Worm (Caenorhabditis elegans) whole organism, L2 larva: ENCODE results near the gene F42A10.7.

Experiments used
- C34F6.9 ChIP-seq: fragments of 150-350 bp; optimal IDR thresholded peaks from 2 replicates; lab custom pipeline; 2014; ENCODE audit warnings: missing biosample characterization, missing genetic modification characterization
- F13H6.1 ChIP-seq: sonication (generic microtip); optimal IDR thresholded peaks from 2 replicates; lab custom pipeline; 2016; ENCODE audit warnings: missing genetic modification characterization, missing compliant biosample characterization
- Y55F3AM.14 ChIP-seq: fragments of 200-800 bp; sonication (Bioruptor generic); optimal IDR thresholded peaks from 2 replicates; lab custom pipeline; 2018; ENCODE audit warnings: mild to moderate bottlenecking, missing genetic modification characterization, missing compliant biosample characterization
- aly-2 ChIP-seq: fragments of 150-350 bp; optimal IDR thresholded peaks from 2 replicates; lab custom pipeline; 2014; ENCODE audit warnings: missing biosample characterization, missing genetic modification characterization
- ama-1 ChIP-seq: fragments of 150-350 bp; optimal IDR thresholded peaks from 2 replicates; lab custom pipeline; 2018; ENCODE audit warnings: inconsistent platforms
- blmp-1 ChIP-seq: sonication (generic microtip); optimal IDR thresholded peaks from 2 replicates; lab custom pipeline; 2017; ENCODE audit warnings: missing genetic modification characterization, mild to moderate bottlenecking, missing compliant biosample characterization, antibody characterized with exemption, moderate library complexity; ENCODE audit not compliant: insufficient read depth
- ceh-16 ChIP-seq: fragments of 150-350 bp; optimal IDR thresholded peaks from 2 replicates; lab custom pipeline; 2014; ENCODE audit warnings: missing biosample characterization, missing genetic modification characterization
- crh-2 ChIP-seq: sonication (generic microtip); optimal IDR thresholded peaks from 2 replicates; lab custom pipeline; 2017; ENCODE audit warnings: missing biosample characterization, missing genetic modification characterization
- dmd-4 ChIP-seq: sonication (generic microtip); optimal IDR thresholded peaks from 2 replicates; lab custom pipeline; 2017; ENCODE audit warnings: missing biosample characterization, missing genetic modification characterization
- egl-27 ChIP-seq: sonication (generic microtip); optimal IDR thresholded peaks from 3 replicates; lab custom pipeline; 2017; ENCODE audit warnings: missing biosample characterization, missing genetic modification reagents, missing genetic modification characterization
- elt-1 ChIP-seq: fragments of 150-350 bp; optimal IDR thresholded peaks from 2 replicates; lab custom pipeline; 2014; ENCODE audit warnings: missing biosample characterization, missing genetic modification characterization
- fos-1 ChIP-seq: fragments of 150-350 bp; optimal IDR thresholded peaks from 2 replicates; lab custom pipeline; 2014; ENCODE audit warnings: missing biosample characterization, missing genetic modification characterization
- gmeb-1 ChIP-seq: fragments of 150-350 bp; optimal IDR thresholded peaks from 2 replicates; lab custom pipeline; 2014; ENCODE audit warnings: missing biosample characterization, missing genetic modification characterization
- lin-13 ChIP-seq: fragments of 150-350 bp; optimal IDR thresholded peaks from 2 replicates; lab custom pipeline; 2014; ENCODE audit warnings: missing biosample characterization, missing genetic modification reagents, missing genetic modification characterization
- lsy-2 ChIP-seq, 2 experiments: fragments of 150-350 bp in 1 of 2; sonication (generic microtip) in 1 of 2; optimal IDR thresholded peaks; 2 replicates each; lab custom pipeline; 2014 to 2017; ENCODE audit warnings: missing biosample characterization in 2 of 2, missing genetic modification characterization in 2 of 2
- mab-5 ChIP-seq: fragments of 150-350 bp; optimal IDR thresholded peaks from 2 replicates; lab custom pipeline; 2014; ENCODE audit warnings: missing biosample characterization, missing genetic modification characterization
- mbf-1 ChIP-seq: sonication (generic microtip); optimal IDR thresholded peaks from 2 replicates; lab custom pipeline; 2017; ENCODE audit warnings: missing biosample characterization, missing genetic modification characterization
- mdl-1 ChIP-seq, 2 experiments: fragments of 150-350 bp in 1 of 2; sonication (generic microtip) in 1 of 2; optimal IDR thresholded peaks; 2 replicates each; lab custom pipeline; 2017; ENCODE audit warnings: missing biosample characterization in 2 of 2, missing genetic modification characterization in 2 of 2
- nhr-129 ChIP-seq: fragments of 150-350 bp; optimal IDR thresholded peaks from 2 replicates; lab custom pipeline; 2014; ENCODE audit warnings: missing biosample characterization, missing genetic modification characterization
- nhr-21 ChIP-seq: fragments of 150-350 bp; optimal IDR thresholded peaks from 2 replicates; lab custom pipeline; 2014; ENCODE audit warnings: missing biosample characterization, missing genetic modification characterization
- nhr-25 ChIP-seq: fragments of 150-350 bp; sonication (generic microtip); optimal IDR thresholded peaks from 3 replicates; lab custom pipeline; 2014; ENCODE audit warnings: missing biosample characterization, missing genetic modification characterization
- nhr-77 ChIP-seq: fragments of 150-350 bp; optimal IDR thresholded peaks from 2 replicates; lab custom pipeline; 2014; ENCODE audit warnings: missing biosample characterization, missing genetic modification characterization
- peb-1 ChIP-seq: fragments of 150-350 bp; optimal IDR thresholded peaks from 2 replicates; lab custom pipeline; 2014; ENCODE audit warnings: missing biosample characterization, missing genetic modification characterization
- skn-1 ChIP-seq: sonication (generic microtip); optimal IDR thresholded peaks from 2 replicates; lab custom pipeline; 2017; ENCODE audit warnings: missing biosample characterization, missing genetic modification characterization
- sma-3 ChIP-seq: sonication (generic microtip); optimal IDR thresholded peaks from 2 replicates; lab custom pipeline; 2016; ENCODE audit warnings: missing genetic modification reagents, missing genetic modification characterization, missing compliant biosample characterization
- sma-9 ChIP-seq, 2 experiments: fragments of 150-350 bp in 1 of 2; sonication (generic microtip) in 1 of 2; optimal IDR thresholded peaks; 2 replicates each; lab custom pipeline; 2014 to 2016; ENCODE audit warnings: missing genetic modification characterization in 2 of 2, mild to moderate bottlenecking in 1 of 2, missing biosample characterization in 1 of 2, missing compliant biosample characterization in 1 of 2, missing genetic modification reagents in 1 of 2, moderate library complexity in 1 of 2
- snpc-4 ChIP-seq: fragments of 150-350 bp; optimal IDR thresholded peaks from 2 replicates; lab custom pipeline; 2014; ENCODE audit warnings: missing biosample characterization, missing genetic modification characterization
- unc-55 ChIP-seq: fragments of 150-350 bp; sonication (generic microtip); optimal IDR thresholded peaks from 3 replicates; lab custom pipeline; 2014; ENCODE audit warnings: missing biosample characterization, missing genetic modification reagents, missing genetic modification characterization
- zag-1 ChIP-seq: fragments of 150-350 bp; optimal IDR thresholded peaks from 2 replicates; lab custom pipeline; 2014; ENCODE audit warnings: missing biosample characterization, missing genetic modification characterization
- ztf-1 ChIP-seq: fragments of 200-800 bp; sonication (Bioruptor generic); conservative IDR thresholded peaks from 2 replicates; pipeline ENCODE4 v1.3.6; 2022; ENCODE audit warnings: missing genetic modification characterization, missing compliant biosample characterization
- ztf-11 ChIP-seq: sonication (generic microtip); optimal IDR thresholded peaks from 2 replicates; lab custom pipeline; 2017; ENCODE audit warnings: missing biosample characterization, missing genetic modification characterization
- ztf-4 ChIP-seq: fragments of 150-350 bp; optimal IDR thresholded peaks from 2 replicates; lab custom pipeline; 2014; ENCODE audit warnings: missing biosample characterization, missing genetic modification characterization

F42A10.7 gene

ce11 chrIII:6173020-6173597 lies 5.4 kb downstream of the F42A10.7 start, which contains the start of the genes abcf-3 and F42A10.5 (continued):
- no peak for TF ChIP-seq mdl-1 (tag; optimal IDR thresholded peaks at IDR 0.05; lab: Kevin White, UChicago)
- TF ChIP-seq skn-1: no peak
- no peak for TF ChIP-seq ztf-1 (GFP tag; lab: Robert Waterston, UW)
- no peak for TF ChIP-seq snpc-4 (tag; lab: Kevin White, UChicago)
- peak; percentile 57 for TF ChIP-seq nhr-21
- no peak for TF ChIP-seq ama-1 (lab: Kevin White, UChicago)

DNA sequence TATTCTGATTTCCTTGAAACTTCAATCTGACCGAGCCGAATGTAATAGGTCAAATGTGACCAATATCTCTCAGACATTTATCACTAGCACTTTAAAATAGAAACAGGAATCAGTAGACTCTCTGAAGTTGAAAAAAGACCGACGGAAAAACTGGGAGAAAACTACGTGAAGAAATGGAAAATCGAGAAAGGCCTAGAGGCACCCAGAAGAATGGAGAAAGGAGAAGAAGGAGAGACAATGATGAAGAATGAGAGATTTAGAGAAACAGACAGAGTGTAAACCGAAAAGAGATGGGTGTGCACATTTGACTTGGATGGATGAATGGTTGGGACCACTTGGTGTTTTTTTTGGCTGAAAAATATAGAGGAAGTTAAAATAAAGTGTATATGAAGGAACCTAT lies 8.4 kb downstream of the F42A10.7 start:
- no peak for TF ChIP-seq ceh-16 (tag; lab: Kevin White, UChicago)
- peak; percentile 80 for TF ChIP-seq C34F6.9 (tag; lab: Kevin White, UChicago)
- TF ChIP-seq nhr-129 (tag; lab: Kevin White, UChicago): peak; percentile 74
- TF ChIP-seq egl-27: no peak
- TF ChIP-seq crh-2 (tag; lab: Kevin White, UChicago): peak; percentile 32
- peak; percentile 3 for TF ChIP-seq fos-1 (tag; lab: Kevin White, UChicago)
- no peak for TF ChIP-seq gmeb-1 (tag; lab: Kevin White, UChicago)
- TF ChIP-seq F13H6.1 (tag; lab: Kevin White, UChicago): peak; percentile 46
- peak in 1 of 2 experiments; percentile 60 for TF ChIP-seq lsy-2 (tag; optimal IDR thresholded peaks at IDR 0.05; lab: Kevin White, UChicago)
- TF ChIP-seq ama-1 (lab: Kevin White, UChicago): peak; percentile 56
- TF ChIP-seq unc-55: peak; percentile 45
- TF ChIP-seq ztf-4 (tag; lab: Kevin White, UChicago): no peak
- peak; percentile 21 for TF ChIP-seq mab-5
- TF ChIP-seq nhr-25 (tag; lab: Kevin White, UChicago): peak; percentile 13
- no peak for TF ChIP-seq dmd-4 (tag; lab: Kevin White, UChicago)
- TF ChIP-seq nhr-77 (tag; lab: Kevin White, UChicago): no peak
- TF ChIP-seq sma-9 (GFP tag; optimal IDR thresholded peaks at IDR 0.05; lab: Kevin White, UChicago): peak; percentile 37
- no peak for TF ChIP-seq sma-9 (tag; optimal IDR thresholded peaks at IDR 0.05; lab: Kevin White, UChicago)

- TF ChIP-seq zag-1 (tag; lab: Kevin White, UChicago) (no peak), crh-2 (tag; lab: Kevin White, UChicago) (peak; percentile 36), C34F6.9 (tag; lab: Kevin White, UChicago) (peak; percentile 21), lin-13 (GFP tag; lab: Kevin White, UChicago) (no peak), nhr-129 (tag; lab: Kevin White, UChicago) (peak; percentile 42), mdl-1 (tag; optimal IDR thresholded peaks at IDR 0.05; lab: Kevin White, UChicago) (no peak), ama-1 (lab: Kevin White, UChicago) (peak; percentile 20), fos-1 (tag; lab: Kevin White, UChicago) (no peak), Y55F3AM.14 (GFP tag; lab: Kevin White, UChicago) (no peak), mab-5 (no peak), egl-27 (no peak), sma-3 (GFP tag; lab: Kevin White, UChicago) (no peak), elt-1 (tag; lab: Kevin White, UChicago) (no peak), ztf-4 (tag; lab: Kevin White, UChicago) (no peak), mbf-1 (tag; lab: Kevin White, UChicago) (no peak)
Observed at ce11 chrIII:6168497-6169227, 9.8 kb downstream of the F42A10.7 start, which contains the start of gene efk-1. efk-1 (minus strand) TSS chrIII:6168547.

- TF ChIP-seq crh-2 (tag; lab: Kevin White, UChicago) (no peak), aly-2 (tag; lab: Kevin White, UChicago) (no peak), nhr-77 (tag; lab: Kevin White, UChicago) (no peak), nhr-129 (tag; lab: Kevin White, UChicago) (no peak), mab-5 (no peak), ztf-11 (tag; lab: Kevin White, UChicago) (no peak), blmp-1 (tag; lab: Kevin White, UChicago) (no peak), skn-1 (no peak), peb-1 (no peak)
Observed at ce11 chrIII:6166634-6167033, 11.9 kb downstream of the F42A10.7 start.
